Worm (Caenorhabditis elegans) whole organism, mixed stage, embryonic: ENCODE measurements around the gene F53B7.7.

Experiments used
- ceh-39 ChIP-seq: fragments of 150-350 bp; optimal IDR thresholded peaks from 2 replicates; lab custom pipeline; 2014; ENCODE audit warnings: missing biosample characterization, missing genetic modification characterization
- ceh-83 ChIP-seq: fragments of 200-800 bp; sonication (Bioruptor generic); optimal IDR thresholded peaks from 2 replicates; lab custom pipeline; 2018; ENCODE audit warnings: mild to moderate bottlenecking, missing genetic modification characterization, missing compliant biosample characterization
- ces-1 ChIP-seq: fragments of 150-350 bp; optimal IDR thresholded peaks from 2 replicates; lab custom pipeline; 2014; ENCODE audit warnings: missing biosample characterization, missing genetic modification reagents, missing genetic modification characterization
- drap-1 ChIP-seq: fragments of 200-800 bp; sonication (Bioruptor generic); optimal IDR thresholded peaks from 3 replicates; lab custom pipeline; 2018; ENCODE audit warnings: mild to moderate bottlenecking, missing genetic modification characterization, missing compliant biosample characterization
- flh-1 ChIP-seq: fragments of 200-800 bp; sonication (Bioruptor generic); optimal IDR thresholded peaks from 2 replicates; lab custom pipeline; 2018; ENCODE audit warnings: mild to moderate bottlenecking, missing genetic modification characterization, moderate library complexity, missing compliant biosample characterization
- ham-2 ChIP-seq: fragments of 200-800 bp; sonication (Bioruptor generic); optimal IDR thresholded peaks from 2 replicates; lab custom pipeline; 2018; ENCODE audit warnings: mild to moderate bottlenecking, missing genetic modification characterization, missing compliant biosample characterization
- hlh-1 ChIP-seq: fragments of 150-350 bp; optimal IDR thresholded peaks from 2 replicates; lab custom pipeline; 2014; ENCODE audit warnings: missing biosample characterization, missing genetic modification reagents, missing genetic modification characterization
- mab-5 ChIP-seq: fragments of 150-350 bp; optimal IDR thresholded peaks from 2 replicates; lab custom pipeline; 2014; ENCODE audit warnings: missing biosample characterization, missing genetic modification characterization
- mls-2 ChIP-seq: sonication (generic microtip); optimal IDR thresholded peaks from 2 replicates; lab custom pipeline; 2016; ENCODE audit warnings: mild to moderate bottlenecking, missing genetic modification characterization, moderate library complexity, missing compliant biosample characterization
- nhr-237 ChIP-seq: fragments of 150-350 bp; optimal IDR thresholded peaks from 2 replicates; lab custom pipeline; 2014; ENCODE audit warnings: missing biosample characterization, missing genetic modification characterization
- nhr-28 ChIP-seq: fragments of 150-350 bp; optimal IDR thresholded peaks from 2 replicates; lab custom pipeline; 2014; ENCODE audit warnings: missing biosample characterization, missing genetic modification characterization
- nhr-76 ChIP-seq: sonication (generic microtip); optimal IDR thresholded peaks from 2 replicates; lab custom pipeline; 2017; ENCODE audit warnings: missing biosample characterization, missing genetic modification characterization
- pha-4 ChIP-seq: fragments of 150-350 bp; optimal IDR thresholded peaks from 2 replicates; lab custom pipeline; 2018; ENCODE audit warnings: missing biosample characterization, missing genetic modification reagents, missing genetic modification characterization
- snpc-4 ChIP-seq: fragments of 150-350 bp; optimal IDR thresholded peaks from 2 replicates; lab custom pipeline; 2014; ENCODE audit warnings: missing biosample characterization, missing genetic modification characterization
- sptf-1 ChIP-seq: sonication (generic microtip); optimal IDR thresholded peaks from 2 replicates; lab custom pipeline; 2017; ENCODE audit warnings: mild to moderate bottlenecking, missing genetic modification characterization, moderate library complexity, missing compliant biosample characterization
- tbx-8 ChIP-seq: fragments of 200-800 bp; sonication (Bioruptor generic); optimal IDR thresholded peaks from 2 replicates; lab custom pipeline; 2018; ENCODE audit warnings: mild to moderate bottlenecking, missing genetic modification characterization, moderate library complexity, missing compliant biosample characterization

The F53B7.7 gene

DNA sequence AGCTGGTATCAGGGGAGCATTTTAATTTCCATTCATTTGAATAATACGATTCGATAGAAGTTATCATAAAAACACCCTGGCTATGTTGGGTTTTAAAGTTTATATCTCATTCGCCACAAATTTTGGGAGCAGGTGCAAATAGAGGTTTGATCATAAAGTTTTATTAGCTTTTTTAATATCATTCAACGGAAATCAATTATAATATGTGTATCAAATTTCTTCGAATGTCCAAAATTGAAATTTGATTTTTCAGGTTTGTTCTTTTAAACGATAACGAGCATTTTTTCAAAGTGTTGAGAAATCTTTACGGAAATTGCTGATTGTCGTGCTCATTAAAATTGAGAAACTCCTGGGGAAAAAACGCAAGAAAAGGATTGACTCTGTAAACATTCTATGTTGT lies 49.8 kb downstream of the F53B7.7 start, which contains the start of gene srh-74:
srh-74 (minus strand) TSS at position 101 of the 400 bp plus-strand sequence.
- TF ChIP-seq pha-4 (tag; lab: Kevin White, UChicago) (no peak), ceh-39 (tag; lab: Kevin White, UChicago) (no peak), nhr-28 (tag; lab: Kevin White, UChicago) (no peak), mab-5 (tag; lab: Kevin White, UChicago) (no peak), drap-1 (no peak), nhr-76 (tag; lab: Kevin White, UChicago) (no peak), flh-1 (no peak), mls-2 (tag; lab: Kevin White, UChicago) (no peak), ceh-83 (GFP tag; lab: Kevin White, UChicago) (no peak), tbx-8 (GFP tag; lab: Kevin White, UChicago) (no peak), snpc-4 (tag; lab: Kevin White, UChicago) (no peak), ham-2 (GFP tag; lab: Kevin White, UChicago) (no peak), sptf-1 (tag; lab: Kevin White, UChicago) (no peak), nhr-237 (no peak), hlh-1 (tag; lab: Kevin White, UChicago) (no peak), ces-1 (GFP tag; lab: Kevin White, UChicago) (no peak)
